Fruit fly (Drosophila melanogaster) whole organism: ENCODE results near the gene SA1.

Experiments used
- CG8478 ChIP-seq: fragments of >200 bp; optimal IDR thresholded peaks from 2 replicates; lab custom pipeline; 2018; ENCODE audit warnings: inconsistent platforms
- Dll ChIP-seq: fragments of >200 bp; optimal IDR thresholded peaks from 2 replicates; lab custom pipeline; 2017
- EcR ChIP-seq, 2 experiments: fragments of >200 bp; optimal IDR thresholded peaks; 2 replicates each; lab custom pipeline; 2017; ENCODE audit warnings: missing biosample characterization in 2 of 2, missing genetic modification characterization in 2 of 2, missing genetic modification reagents in 2 of 2
- pan ChIP-seq: fragments of >200 bp; optimal IDR thresholded peaks from 2 replicates; lab custom pipeline; 2017
- psq ChIP-seq: fragments of >200 bp; optimal IDR thresholded peaks from 2 replicates; lab custom pipeline; 2017
- usp ChIP-seq: fragments of >200 bp; optimal IDR thresholded peaks from 2 replicates; lab custom pipeline; 2017; ENCODE audit warnings: missing biosample characterization, missing genetic modification characterization, mixed read lengths

The SA1 gene

dm6 chr2L:6950096-6950495, at the start of gene SA1, which contains the start of gene Gas41:
Gene SA1, plus strand, starts transcription at chr2L:6950421.
Gene Gas41, minus strand, starts transcription at chr2L:6950207.
- TF ChIP-seq Dll (lab: Kevin White, UChicago), result no peak
- no peak for TF ChIP-seq psq (lab: Kevin White, UChicago)
- no peak for TF ChIP-seq EcR (GFP tag; optimal IDR thresholded peaks at IDR 0.05; lab: Kevin White, UChicago)
- TF ChIP-seq usp (GFP tag; lab: Kevin White, UChicago), result no peak
- TF ChIP-seq pan (lab: Kevin White, UChicago), result no peak
- no peak for TF ChIP-seq CG8478 (lab: Kevin White, UChicago)

dm6 chr2L:6907761-6908160, 42.5 kb upstream of the SA1 start, which contains the start of the genes Polr1F and Rat1:
Gene Polr1F, minus strand, starts transcription at chr2L:6907844.
Gene Rat1, plus strand, starts transcription at chr2L:6908083.
- TF ChIP-seq CG8478 (lab: Kevin White, UChicago) (no peak), pan (lab: Kevin White, UChicago) (no peak), EcR (GFP tag; optimal IDR thresholded peaks at IDR 0.05; lab: Kevin White, UChicago) (no peak), Dll (lab: Kevin White, UChicago) (no peak), psq (lab: Kevin White, UChicago) (no peak), usp (GFP tag; lab: Kevin White, UChicago) (no peak)

dm6 chr2L:6913964-6914363, 36.3 kb upstream of the SA1 start, which contains the start of gene Wee1:
Gene Wee1, minus strand, starts transcription at chr2L:6914138.
- no peak for TF ChIP-seq pan (lab: Kevin White, UChicago)
- no peak for TF ChIP-seq CG8478 (lab: Kevin White, UChicago)
- no peak for TF ChIP-seq psq (lab: Kevin White, UChicago)
- no peak for TF ChIP-seq usp (GFP tag; lab: Kevin White, UChicago)
- no peak for TF ChIP-seq Dll (lab: Kevin White, UChicago)
- TF ChIP-seq EcR (GFP tag; optimal IDR thresholded peaks at IDR 0.05; lab: Kevin White, UChicago), result no peak

- no peak for TF ChIP-seq EcR (GFP tag; optimal IDR thresholded peaks at IDR 0.05; lab: Kevin White, UChicago)
Observed at dm6 chr2L:6916345-6916744, 33.9 kb upstream of the SA1 start, which contains the start of gene CG32829. Gene CG32829, minus strand, starts transcription at chr2L:6916445.

- TF ChIP-seq pan (lab: Kevin White, UChicago) (peak; percentile 97), CG8478 (lab: Kevin White, UChicago) (no peak)
Observed at dm6 chr2L:6918517-6919202, 31.6 kb upstream of the SA1 start, which contains the start of gene nop5. Gene nop5, minus strand, starts transcription at chr2L:6918743.

- no peak for TF ChIP-seq pan (lab: Kevin White, UChicago)
- TF ChIP-seq usp (GFP tag; lab: Kevin White, UChicago), result no peak
- no peak for TF ChIP-seq EcR (GFP tag; optimal IDR thresholded peaks at IDR 0.05; lab: Kevin White, UChicago)
- no peak for TF ChIP-seq psq (lab: Kevin White, UChicago)
- no peak for TF ChIP-seq CG8478 (lab: Kevin White, UChicago)
- no peak for TF ChIP-seq Dll (lab: Kevin White, UChicago)
Observed at dm6 chr2L:6919203-6919849, 30.9 kb upstream of the SA1 start.

- no peak for TF ChIP-seq Dll (lab: Kevin White, UChicago)
- TF ChIP-seq CG8478 (lab: Kevin White, UChicago), result no peak
- TF ChIP-seq pan (lab: Kevin White, UChicago), result no peak
- no peak for TF ChIP-seq psq (lab: Kevin White, UChicago)
- no peak for TF ChIP-seq EcR (GFP tag; optimal IDR thresholded peaks at IDR 0.05; lab: Kevin White, UChicago)
- TF ChIP-seq usp (GFP tag; lab: Kevin White, UChicago), result no peak
Observed at dm6 chr2L:6919850-6920660, 30.2 kb upstream of the SA1 start, which contains the start of gene x16. Gene x16, minus strand, starts transcription at chr2L:6920210.

dm6 chr2L:6920661-6921359, 29.4 kb upstream of the SA1 start, which contains the start of gene Hrb27C:
Gene Hrb27C, plus strand, starts transcription at chr2L:6920704.
- TF ChIP-seq EcR (GFP tag; optimal IDR thresholded peaks at IDR 0.05; lab: Kevin White, UChicago) (no peak), CG8478 (lab: Kevin White, UChicago) (peak; percentile 33)

- TF ChIP-seq pan (lab: Kevin White, UChicago) (no peak), usp (GFP tag; lab: Kevin White, UChicago) (no peak)
Observed at dm6 chr2L:6921360-6922090, 28.7 kb upstream of the SA1 start.

- TF ChIP-seq EcR (GFP tag; optimal IDR thresholded peaks at IDR 0.05; lab: Kevin White, UChicago) (no peak), usp (GFP tag; lab: Kevin White, UChicago) (no peak), CG8478 (lab: Kevin White, UChicago) (no peak), Dll (lab: Kevin White, UChicago) (no peak), psq (lab: Kevin White, UChicago) (no peak), pan (lab: Kevin White, UChicago) (no peak)
Observed at dm6 chr2L:6922091-6922753, 28.0 kb upstream of the SA1 start.
